Fruit fly (Drosophila melanogaster): Measurements from ENCODE around the gene Nemp.
A peak's percentile ranks its signal among the peaks of the same experiment; 100 is the strongest.

The Nemp gene

dm6 chrX:16670262-16670661 is 15.4 kb upstream of the Nemp start (continued):
- TF ChIP-seq CoRest (tag; optimal IDR thresholded peaks at IDR 0.05) = peak; percentile 17
- TF ChIP-seq Sox100B (GFP tag; optimal IDR thresholded peaks at IDR 0.05) = peak; percentile 38
- peak; percentile 37 for TF ChIP-seq CG18262 (tag; optimal IDR thresholded peaks at IDR 0.05)
- no peak for TF ChIP-seq CG4424 (GFP tag; optimal IDR thresholded peaks at IDR 0.05)
- peak; percentile 28 for TF ChIP-seq CG12391 (tag; optimal IDR thresholded peaks at IDR 0.05)
- peak; percentile 52; the same call in 2 of the 3 replicates for TF ChIP-seq CG17361 (GFP tag; IDR thresholded peaks at IDR 0.05)
- TF ChIP-seq CG31388 (GFP tag; optimal IDR thresholded peaks at IDR 0.05) = no peak
- TF ChIP-seq CG6689 (GFP tag; IDR thresholded peaks at IDR 0.05) = 0 out of 2 replicates have a peak, but pooled peaks have one; percentile 9
- TF ChIP-seq Tbp (GFP tag; optimal IDR thresholded peaks at IDR 0.05) = no peak
- TF ChIP-seq CG2712 (tag; optimal IDR thresholded peaks at IDR 0.05) = peak; percentile 13

DNA sequence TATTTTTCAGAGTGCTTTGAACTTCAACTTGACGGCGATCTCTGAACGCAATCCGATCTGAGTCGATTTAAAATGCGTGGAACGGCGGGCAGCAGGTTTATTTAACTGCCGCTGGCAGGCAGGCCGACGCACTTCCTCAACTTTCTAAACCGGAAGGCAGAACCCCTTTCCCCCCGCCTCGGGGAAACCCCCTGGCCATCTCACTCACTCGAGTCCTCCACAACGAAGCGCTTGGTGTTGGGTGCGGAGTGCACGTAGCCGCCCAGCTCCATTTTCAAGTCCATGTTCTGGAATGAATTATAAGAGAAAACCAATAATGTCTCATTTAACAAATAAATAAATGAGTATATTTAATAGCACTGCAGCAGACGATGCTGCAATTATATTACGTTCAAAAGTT is 15.0 kb upstream of the Nemp start:
- TF ChIP-seq CG4730 (GFP tag; IDR thresholded peaks at IDR 0.05) (no peak), aop (GFP tag; IDR thresholded peaks at IDR 0.05) (peak; percentile 58; the same call in 1 of the 2 replicates)

DNA sequence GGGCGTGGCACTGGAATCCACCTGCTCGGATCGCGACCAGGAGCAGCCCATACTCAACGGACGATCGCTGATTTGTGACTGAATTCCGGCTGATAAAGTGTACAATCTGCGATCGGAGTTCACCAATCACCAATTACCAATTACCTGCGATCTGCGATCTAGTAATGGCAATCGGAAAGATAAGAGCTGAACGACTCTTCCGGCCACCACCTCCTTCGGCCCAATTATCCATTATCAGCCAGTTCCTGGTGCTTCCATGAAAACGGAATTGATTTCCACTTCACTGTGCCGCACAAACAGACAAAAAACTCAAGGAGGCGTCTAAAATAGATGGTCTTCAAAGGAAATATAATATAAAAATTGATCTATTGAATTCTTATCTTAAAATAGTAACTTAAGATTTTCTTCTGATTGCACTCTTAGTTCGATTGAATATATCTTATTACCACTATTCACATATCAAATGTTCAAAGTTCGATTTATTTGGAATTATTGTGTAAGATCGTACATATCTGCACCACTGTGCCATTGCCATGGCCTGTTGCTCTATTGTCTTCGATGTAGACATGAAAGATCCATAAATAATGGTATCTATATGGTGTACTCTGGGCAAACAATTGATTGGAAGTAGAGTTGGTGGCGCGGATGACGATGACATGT is 9.7 kb upstream of the Nemp start, which contains the start of gene CG15865:
TSS of gene CG15865 (minus strand) at position 51 of the 660 bp plus-strand sequence.
- no peak for TF ChIP-seq Nf-YA (GFP tag; IDR thresholded peaks at IDR 0.05)
- TF ChIP-seq Ets65A (GFP tag) = peak; percentile 79
- TF ChIP-seq sens (GFP tag) = peak; percentile 64
- peak; percentile 28 for TF ChIP-seq Med (GFP tag)
- TF ChIP-seq exex (tag; optimal IDR thresholded peaks at IDR 0.05) = peak; percentile 0

DNA sequence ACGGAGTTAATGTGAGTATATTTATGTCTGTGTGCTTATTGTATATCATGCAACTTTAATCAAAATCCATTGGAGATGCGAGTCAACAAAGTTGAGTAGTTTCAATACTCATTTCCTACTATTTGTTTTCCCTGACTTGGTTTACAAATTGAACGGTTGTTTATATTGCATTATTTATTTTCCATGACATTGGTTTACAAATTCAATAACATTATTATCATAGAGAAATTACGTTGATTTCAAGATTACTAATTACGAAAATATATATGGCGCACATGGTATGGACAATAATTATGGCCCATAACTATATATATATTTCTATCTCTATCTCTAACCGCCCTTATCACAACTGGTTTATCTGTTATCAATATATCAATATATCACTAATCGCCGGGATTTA is 5.8 kb upstream of the Nemp start:
- TF ChIP-seq scrt (GFP tag; optimal IDR thresholded peaks at IDR 0.05) (no peak), CG1024 (GFP tag; IDR thresholded peaks at IDR 0.05) (no peak), zen2 (GFP tag; IDR thresholded peaks at IDR 0.05; ENCODE audit: partially characterized antibody) (no peak), CG4282 (GFP tag; optimal IDR thresholded peaks at IDR 0.05) (no peak), CG1647 (GFP tag; optimal IDR thresholded peaks at IDR 0.05) (no peak), CG3726 (GFP tag; IDR thresholded peaks at IDR 0.05) (no peak), mld (GFP tag; IDR thresholded peaks at IDR 0.05; ENCODE audit: partially characterized antibody) (no peak), dmrt11E (tag; optimal IDR thresholded peaks at IDR 0.05) (peak; percentile 22), CG33557 (GFP tag; optimal IDR thresholded peaks at IDR 0.05) (peak; percentile 5), E2f1 (GFP tag; IDR thresholded peaks at IDR 0.05) (no peak), CG15696 (tag; optimal IDR thresholded peaks at IDR 0.05) (peak; percentile 53), Xrp1 (GFP tag; IDR thresholded peaks at IDR 0.05) (0 out of 2 replicates have a peak, but pooled peaks have one; percentile 8), chm (GFP tag; IDR thresholded peaks at IDR 0.05) (no peak), Max (GFP tag; optimal IDR thresholded peaks at IDR 0.05) (no peak), shn (GFP tag; optimal IDR thresholded peaks at IDR 0.05) (no peak), sens (GFP tag) (peak; percentile 53), CG32767 (GFP tag; IDR thresholded peaks at IDR 0.05) (no peak), CG9215 (GFP tag; IDR thresholded peaks at IDR 0.05) (no peak), ap (GFP tag; IDR thresholded peaks at IDR 0.05) (no peak)

Data from whole organism, embryonic.